Fruit fly (Drosophila melanogaster): ENCODE results near the gene laf.

laf gene

dm6 chr3R:4849035-4849656, 29.2 kb downstream of the laf start:
- no peak for TF ChIP-seq CG8478 (optimal IDR thresholded peaks at IDR 0.05)
- TF ChIP-seq CTCF (optimal IDR thresholded peaks at IDR 0.05) = no peak

dm6 chr3R:4847388-4847787, 30.9 kb downstream of the laf start:
- TF ChIP-seq CG8478 (optimal IDR thresholded peaks at IDR 0.05) (no peak), CTCF (optimal IDR thresholded peaks at IDR 0.05) (no peak)

- no peak for TF ChIP-seq CTCF (optimal IDR thresholded peaks at IDR 0.05)
- TF ChIP-seq CG8478 (optimal IDR thresholded peaks at IDR 0.05) = no peak
Observed at dm6 chr3R:4846787-4847186, 31.5 kb downstream of the laf start.

dm6 chr3R:4846194-4846593, 32.1 kb downstream of the laf start:
- no peak for TF ChIP-seq CG8478 (optimal IDR thresholded peaks at IDR 0.05)
- no peak for TF ChIP-seq CTCF (optimal IDR thresholded peaks at IDR 0.05)

dm6 chr3R:4845353-4845752, 33.0 kb downstream of the laf start:
- TF ChIP-seq CG8478 (optimal IDR thresholded peaks at IDR 0.05) = no peak
- TF ChIP-seq CTCF (optimal IDR thresholded peaks at IDR 0.05) = no peak

dm6 chr3R:4842958-4843357, 35.4 kb downstream of the laf start:
- TF ChIP-seq CTCF (optimal IDR thresholded peaks at IDR 0.05) = no peak
- TF ChIP-seq CG8478 (optimal IDR thresholded peaks at IDR 0.05) = no peak

dm6 chr3R:4840757-4841156, 37.6 kb downstream of the laf start:
- TF ChIP-seq CG8478 (optimal IDR thresholded peaks at IDR 0.05) (no peak), CTCF (optimal IDR thresholded peaks at IDR 0.05) (no peak)

dm6 chr3R:4835315-4835714, 43.0 kb downstream of the laf start:
- TF ChIP-seq CG8478 (optimal IDR thresholded peaks at IDR 0.05) (peak; percentile 42), CTCF (optimal IDR thresholded peaks at IDR 0.05) (peak; percentile 1 to 58)

dm6 chr3R:4833636-4834035, 44.7 kb downstream of the laf start:
- TF ChIP-seq CG8478 (optimal IDR thresholded peaks at IDR 0.05) (no peak), CTCF (optimal IDR thresholded peaks at IDR 0.05) (no peak)

dm6 chr3R:4831197-4831596, 47.1 kb downstream of the laf start, which contains the start of gene CG14659:
Gene CG14659, minus strand, starts transcription at chr3R:4831297.
- TF ChIP-seq CG8478 (optimal IDR thresholded peaks at IDR 0.05) (no peak), CTCF (optimal IDR thresholded peaks at IDR 0.05) (no peak)

dm6 chr3R:4830413-4830812, 47.9 kb downstream of the laf start, which contains the start of gene CG14658:
Gene CG14658, minus strand, starts transcription at chr3R:4830513.
- peak in 1 of 2 experiments; percentile 17 for TF ChIP-seq CTCF (optimal IDR thresholded peaks at IDR 0.05)
- TF ChIP-seq CG8478 (optimal IDR thresholded peaks at IDR 0.05) = no peak

All from S2 (cell line).